Fruit fly (Drosophila melanogaster): ENCODE results near the gene CG33648.

Gene CG33648

dm6 chr2L:14556811-14557210 lies 32.7 kb downstream of the CG33648 start (continued):
- TF ChIP-seq CG11560 (tag; IDR thresholded peaks at IDR 0.05) (no peak), otp (GFP tag; IDR thresholded peaks at IDR 0.05) (peak; percentile 94), nerfin-2 (GFP tag; IDR thresholded peaks at IDR 0.05; ENCODE audit: partially characterized antibody) (no peak), pnt (GFP tag; optimal IDR thresholded peaks at IDR 0.05) (peak; percentile 84), Fer2 (tag; optimal IDR thresholded peaks at IDR 0.05) (no peak), dmrt11E (tag; optimal IDR thresholded peaks at IDR 0.05) (peak; percentile 90), vvl (GFP tag; IDR thresholded peaks at IDR 0.05) (peak; percentile 73; the same call in 1 of the 2 replicates), CG11504 (tag; optimal IDR thresholded peaks at IDR 0.05) (peak; percentile 60), emc (GFP tag; optimal IDR thresholded peaks at IDR 0.05) (no peak), Camta (GFP tag; optimal IDR thresholded peaks at IDR 0.05) (peak; percentile 93), pan (optimal IDR thresholded peaks at IDR 0.05) (no peak), pan (GFP tag; optimal IDR thresholded peaks at IDR 0.05 in 1 of 2, IDR thresholded peaks at IDR 0.05 in 1 of 2) (peak in 1 of 2 experiments; percentile 47), Hr3 (GFP tag; optimal IDR thresholded peaks at IDR 0.05) (peak; percentile 32), kay (GFP tag; optimal IDR thresholded peaks at IDR 0.05) (peak; percentile 88), jigr1 (GFP tag; IDR thresholded peaks at IDR 0.05) (no peak), Tbp (GFP tag; optimal IDR thresholded peaks at IDR 0.05) (no peak), CG10321 (GFP tag; IDR thresholded peaks at IDR 0.05) (peak; percentile 57; the same call in 1 of the 2 replicates), ro (GFP tag; IDR thresholded peaks at IDR 0.05) (peak; percentile 37; the same call in 1 of the 2 replicates), Chrac-16 (GFP tag; optimal IDR thresholded peaks at IDR 0.05) (no peak), CG2120 (GFP tag; optimal IDR thresholded peaks at IDR 0.05) (peak; percentile 17), Pdp1 (GFP tag; optimal IDR thresholded peaks at IDR 0.05) (peak; percentile 77 to 87), CG1024 (GFP tag; IDR thresholded peaks at IDR 0.05) (peak; percentile 87), Max (GFP tag; optimal IDR thresholded peaks at IDR 0.05) (peak; percentile 91), CG13296 (GFP tag; optimal IDR thresholded peaks at IDR 0.05) (peak; percentile 47), hkb (optimal IDR thresholded peaks at IDR 0.05) (no peak), hkb (GFP tag; IDR thresholded peaks at IDR 0.05) (peak; percentile 89), lov (optimal IDR thresholded peaks at IDR 0.05) (no peak), lov (GFP tag; IDR thresholded peaks at IDR 0.05) (peak; percentile 86), fu2 (GFP tag; optimal IDR thresholded peaks at IDR 0.05) (peak; percentile 1), CG11695 (GFP tag; IDR thresholded peaks at IDR 0.05) (peak; percentile 64; the same call in 1 of the 3 replicates), tap (tag; optimal IDR thresholded peaks at IDR 0.05) (peak; percentile 59), aop (GFP tag; IDR thresholded peaks at IDR 0.05) (0 out of 2 replicates have a peak, but pooled peaks have one; percentile 53), yki (optimal IDR thresholded peaks at IDR 0.05) (no peak), CG11723 (GFP tag; optimal IDR thresholded peaks at IDR 0.05) (peak; percentile 73), pzg (GFP tag; optimal IDR thresholded peaks at IDR 0.05) (no peak), CG4820 (GFP tag; optimal IDR thresholded peaks at IDR 0.05) (peak; percentile 76), CG18619 (GFP tag; optimal IDR thresholded peaks at IDR 0.05) (peak; percentile 88), Kr (GFP tag; optimal IDR thresholded peaks at IDR 0.05) (peak; percentile 92), Spps (tag; optimal IDR thresholded peaks at IDR 0.05) (peak; percentile 83), CG16779 (GFP tag; IDR thresholded peaks at IDR 0.05) (no peak), Eip74EF (GFP tag; optimal IDR thresholded peaks at IDR 0.05) (peak in 1 of 2 experiments; percentile 15), fru (optimal IDR thresholded peaks at IDR 0.05) (no peak), chif (GFP tag; optimal IDR thresholded peaks at IDR 0.05) (peak; percentile 84 to 92), HHEX (GFP tag; optimal IDR thresholded peaks at IDR 0.05) (peak; percentile 72), CG11398 (GFP tag; optimal IDR thresholded peaks at IDR 0.05) (peak; percentile 94), gce (GFP tag; IDR thresholded peaks at IDR 0.05) (peak; percentile 58; the same call in 1 of the 3 replicates), CG9727 (GFP tag; optimal IDR thresholded peaks at IDR 0.05) (peak; percentile 96), ken (GFP tag; IDR thresholded peaks at IDR 0.05) (peak; percentile 49; the same call in 2 of the 3 replicates), lab (GFP tag; optimal IDR thresholded peaks at IDR 0.05) (peak; percentile 92), cad (GFP tag; optimal IDR thresholded peaks at IDR 0.05) (no peak), CG12769 (tag; optimal IDR thresholded peaks at IDR 0.05) (peak; percentile 61), CG5953 (GFP tag; IDR thresholded peaks at IDR 0.05) (peak; percentile 62)

Data from whole organism, embryonic.